Worm (Caenorhabditis elegans) whole organism, L1 larva: ENCODE data around the gene W04G3.5.

Experiments
- nhr-11 ChIP-seq: fragments of 150-350 bp; optimal IDR thresholded peaks from 2 replicates; lab custom pipeline; 2014; ENCODE audit warnings: missing biosample characterization, missing genetic modification characterization
- nhr-76 ChIP-seq: sonication (generic microtip); optimal IDR thresholded peaks from 2 replicates; lab custom pipeline; 2017; ENCODE audit warnings: missing biosample characterization, missing genetic modification characterization
- pqm-1 ChIP-seq: sonication (generic microtip); optimal IDR thresholded peaks from 3 replicates; lab custom pipeline; 2017; ENCODE audit warnings: missing biosample characterization, missing genetic modification characterization
- snpc-4 ChIP-seq: fragments of 150-350 bp; optimal IDR thresholded peaks from 2 replicates; lab custom pipeline; 2014; ENCODE audit warnings: missing biosample characterization, missing genetic modification characterization

DNA sequence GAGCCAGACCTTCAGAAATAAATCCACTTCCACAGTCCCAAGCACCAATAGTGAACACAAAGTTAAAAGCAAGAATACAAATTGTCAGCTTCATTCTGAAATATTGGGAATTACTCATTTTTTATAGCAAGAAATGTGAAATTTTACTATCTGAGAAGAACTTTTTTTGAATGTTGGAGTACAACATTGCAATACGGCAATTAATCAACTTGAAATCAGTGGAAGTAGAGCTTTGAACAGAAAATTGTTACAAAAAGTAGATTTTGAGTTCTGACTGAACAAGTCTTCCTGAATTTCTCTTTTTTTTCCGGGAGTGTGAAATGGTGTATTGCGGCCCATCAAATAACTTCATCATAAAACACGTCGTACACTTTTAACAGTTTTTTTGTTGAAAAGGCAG, 4.7 kb downstream of the W04G3.5 start, which contains the start of gene W04G3.10:
- TF ChIP-seq pqm-1 (tag; lab: Kevin White, UChicago): no peak
- TF ChIP-seq nhr-11 (tag; lab: Kevin White, UChicago): no peak
- no peak for TF ChIP-seq nhr-76
- no peak for TF ChIP-seq snpc-4 (tag; lab: Kevin White, UChicago)
